Fruit fly (Drosophila melanogaster) whole organism, embryonic: ENCODE data around the gene CG9514.

Experiments
- CG7786 ChIP-seq: fragments of 200-800 bp; sonication (Bioruptor generic); optimal IDR thresholded peaks from 2 replicates; lab custom pipeline; 2016; ENCODE audit warnings: missing biosample characterization, missing genetic modification characterization
- Deaf1 ChIP-seq: fragments of 200-800 bp; optimal IDR thresholded peaks from 3 replicates; lab custom pipeline; 2019; ENCODE audit warnings: missing biosample characterization, mild to moderate bottlenecking, missing genetic modification characterization, moderate library complexity

dm6 chrX:14896791-14897190, at the start of gene CG9514:
- TF ChIP-seq Deaf1 (tag; lab: Kevin White, UChicago) (no peak), CG7786 (GFP tag; lab: Kevin White, UChicago) (no peak)
